Worm (Caenorhabditis elegans) whole organism, mixed stage, embryonic: ENCODE results near the gene srxa-8.

ENCODE experiments used
- M03D4.4 ChIP-seq: sonication (generic microtip); optimal IDR thresholded peaks from 2 replicates; lab custom pipeline; 2017; ENCODE audit warnings: mild to moderate bottlenecking, missing genetic modification characterization, missing compliant biosample characterization
- bed-3 ChIP-seq: fragments of 200-800 bp; sonication (Bioruptor generic); optimal IDR thresholded peaks from 3 replicates; lab custom pipeline; 2018; ENCODE audit warnings: mild to moderate bottlenecking, missing genetic modification characterization, moderate library complexity, missing compliant biosample characterization
- blmp-1 ChIP-seq: fragments of 150-350 bp; optimal IDR thresholded peaks from 2 replicates; lab custom pipeline; 2014; ENCODE audit warnings: missing biosample characterization, missing genetic modification characterization
- ceh-39 ChIP-seq: fragments of 150-350 bp; optimal IDR thresholded peaks from 2 replicates; lab custom pipeline; 2014; ENCODE audit warnings: missing biosample characterization, missing genetic modification characterization
- ceh-83 ChIP-seq: fragments of 200-800 bp; sonication (Bioruptor generic); optimal IDR thresholded peaks from 2 replicates; lab custom pipeline; 2018; ENCODE audit warnings: mild to moderate bottlenecking, missing genetic modification characterization, missing compliant biosample characterization
- ces-1 ChIP-seq: fragments of 150-350 bp; optimal IDR thresholded peaks from 2 replicates; lab custom pipeline; 2014; ENCODE audit warnings: missing biosample characterization, missing genetic modification reagents, missing genetic modification characterization
- drap-1 ChIP-seq: fragments of 200-800 bp; sonication (Bioruptor generic); optimal IDR thresholded peaks from 3 replicates; lab custom pipeline; 2018; ENCODE audit warnings: mild to moderate bottlenecking, missing genetic modification characterization, missing compliant biosample characterization
- elt-1 ChIP-seq: sonication (generic microtip); optimal IDR thresholded peaks from 2 replicates; lab custom pipeline; 2017; ENCODE audit warnings: missing genetic modification characterization, mild to moderate bottlenecking, missing compliant biosample characterization, antibody characterized with exemption, moderate library complexity, borderline replicate concordance; ENCODE audit not compliant: insufficient read depth
- elt-3 ChIP-seq: fragments of 150-350 bp; optimal IDR thresholded peaks from 2 replicates; lab custom pipeline; 2014; ENCODE audit warnings: missing biosample characterization, missing genetic modification characterization
- flh-1 ChIP-seq: fragments of 200-800 bp; sonication (Bioruptor generic); optimal IDR thresholded peaks from 2 replicates; lab custom pipeline; 2018; ENCODE audit warnings: mild to moderate bottlenecking, missing genetic modification characterization, moderate library complexity, missing compliant biosample characterization
- ham-2 ChIP-seq: fragments of 200-800 bp; sonication (Bioruptor generic); optimal IDR thresholded peaks from 2 replicates; lab custom pipeline; 2018; ENCODE audit warnings: mild to moderate bottlenecking, missing genetic modification characterization, missing compliant biosample characterization
- hlh-1 ChIP-seq: fragments of 150-350 bp; optimal IDR thresholded peaks from 2 replicates; lab custom pipeline; 2014; ENCODE audit warnings: missing biosample characterization, missing genetic modification reagents, missing genetic modification characterization
- lin-13 ChIP-seq: fragments of 150-350 bp; optimal IDR thresholded peaks from 2 replicates; lab custom pipeline; 2014; ENCODE audit warnings: missing biosample characterization, missing genetic modification characterization
- lin-32 ChIP-seq: fragments of 200-800 bp; sonication (Bioruptor generic); optimal IDR thresholded peaks from 2 replicates; lab custom pipeline; 2018; ENCODE audit warnings: mild to moderate bottlenecking, missing genetic modification characterization, missing compliant biosample characterization
- lsy-2 ChIP-seq: fragments of 150-350 bp; optimal IDR thresholded peaks from 2 replicates; lab custom pipeline; 2014; ENCODE audit warnings: missing biosample characterization, missing genetic modification characterization
- mab-5 ChIP-seq: fragments of 150-350 bp; optimal IDR thresholded peaks from 2 replicates; lab custom pipeline; 2014; ENCODE audit warnings: missing biosample characterization, missing genetic modification characterization
- mep-1 ChIP-seq: fragments of 150-350 bp; optimal IDR thresholded peaks from 2 replicates; lab custom pipeline; 2017; ENCODE audit warnings: missing biosample characterization, missing genetic modification reagents, missing genetic modification characterization, inconsistent platforms
- mls-2 ChIP-seq: sonication (generic microtip); optimal IDR thresholded peaks from 2 replicates; lab custom pipeline; 2016; ENCODE audit warnings: mild to moderate bottlenecking, missing genetic modification characterization, moderate library complexity, missing compliant biosample characterization
- nhr-12 ChIP-seq: fragments of 150-350 bp; optimal IDR thresholded peaks from 2 replicates; lab custom pipeline; 2014; ENCODE audit warnings: missing biosample characterization, missing genetic modification characterization
- nhr-2 ChIP-seq: fragments of 150-350 bp; optimal IDR thresholded peaks from 2 replicates; lab custom pipeline; 2014; ENCODE audit warnings: missing biosample characterization, missing genetic modification characterization
- nhr-28 ChIP-seq: fragments of 150-350 bp; optimal IDR thresholded peaks from 2 replicates; lab custom pipeline; 2014; ENCODE audit warnings: missing biosample characterization, missing genetic modification characterization
- nhr-76 ChIP-seq: sonication (generic microtip); optimal IDR thresholded peaks from 2 replicates; lab custom pipeline; 2017; ENCODE audit warnings: missing biosample characterization, missing genetic modification characterization
- pha-4 ChIP-seq: fragments of 150-350 bp; optimal IDR thresholded peaks from 2 replicates; lab custom pipeline; 2018; ENCODE audit warnings: missing biosample characterization, missing genetic modification reagents, missing genetic modification characterization
- sem-2 ChIP-seq: fragments of 200-800 bp; sonication (Bioruptor generic); optimal IDR thresholded peaks from 2 replicates; lab custom pipeline; 2018; ENCODE audit warnings: mild to moderate bottlenecking, missing genetic modification characterization, missing compliant biosample characterization
- snpc-4 ChIP-seq: fragments of 150-350 bp; optimal IDR thresholded peaks from 2 replicates; lab custom pipeline; 2014; ENCODE audit warnings: missing biosample characterization, missing genetic modification characterization
- sptf-1 ChIP-seq: sonication (generic microtip); optimal IDR thresholded peaks from 2 replicates; lab custom pipeline; 2017; ENCODE audit warnings: mild to moderate bottlenecking, missing genetic modification characterization, moderate library complexity, missing compliant biosample characterization
- tbx-8 ChIP-seq: fragments of 200-800 bp; sonication (Bioruptor generic); optimal IDR thresholded peaks from 2 replicates; lab custom pipeline; 2018; ENCODE audit warnings: mild to moderate bottlenecking, missing genetic modification characterization, moderate library complexity, missing compliant biosample characterization
- unc-120 ChIP-seq: sonication (generic microtip); optimal IDR thresholded peaks from 2 replicates; lab custom pipeline; 2017; ENCODE audit warnings: missing genetic modification characterization, missing compliant biosample characterization; ENCODE audit not compliant: poor library complexity, severe bottlenecking
- unc-39 ChIP-seq: fragments of 150-350 bp; optimal IDR thresholded peaks from 2 replicates; lab custom pipeline; 2014; ENCODE audit warnings: missing biosample characterization, missing genetic modification characterization
- unc-62 ChIP-seq: fragments of 150-350 bp; optimal IDR thresholded peaks from 2 replicates; lab custom pipeline; 2014; ENCODE audit warnings: missing biosample characterization, missing genetic modification reagents, missing genetic modification characterization
- zip-8 ChIP-seq: fragments of 150-350 bp; optimal IDR thresholded peaks from 2 replicates; lab custom pipeline; 2014; ENCODE audit warnings: missing biosample characterization, missing genetic modification characterization
- ztf-11 ChIP-seq: fragments of 150-350 bp; optimal IDR thresholded peaks from 2 replicates; lab custom pipeline; 2014; ENCODE audit warnings: missing biosample characterization, missing genetic modification characterization

Gene srxa-8

DNA sequence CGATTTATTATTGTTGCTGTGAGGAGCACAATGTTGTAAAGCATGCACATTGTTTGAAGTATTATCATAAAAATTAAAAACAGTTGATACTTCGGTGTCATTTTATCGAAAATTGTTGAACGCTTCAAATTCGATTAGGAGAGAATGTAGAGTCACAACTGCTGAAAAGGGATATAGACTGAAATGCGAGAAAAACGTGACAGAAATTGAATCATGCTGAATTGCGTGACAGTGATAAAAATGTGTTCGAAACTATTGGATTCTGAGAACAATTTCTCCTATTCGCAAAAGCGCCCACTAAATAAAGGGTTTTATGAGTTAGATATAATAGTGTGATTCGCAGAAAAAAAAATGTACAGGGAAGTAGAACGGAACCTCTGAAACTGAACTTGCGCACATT, at the start of gene srxa-8:
TSS of gene srxa-8 (minus strand) at position 101 of the 400 bp plus-strand sequence.
- TF ChIP-seq tbx-8, result no peak
- TF ChIP-seq lin-32 (GFP tag; lab: Kevin White, UChicago), result no peak
- no peak for TF ChIP-seq hlh-1 (tag; lab: Kevin White, UChicago)
- no peak for TF ChIP-seq bed-3 (GFP tag; lab: Kevin White, UChicago)
- no peak for TF ChIP-seq ham-2 (GFP tag; lab: Kevin White, UChicago)
- no peak for TF ChIP-seq mep-1
- no peak for TF ChIP-seq ces-1 (GFP tag; lab: Kevin White, UChicago)
- TF ChIP-seq ztf-11 (tag; lab: Kevin White, UChicago), result no peak
- TF ChIP-seq nhr-12 (tag; lab: Kevin White, UChicago), result no peak
- TF ChIP-seq unc-120 (tag; lab: Kevin White, UChicago), result no peak
- no peak for TF ChIP-seq drap-1 (GFP tag; lab: Kevin White, UChicago)

- TF ChIP-seq ceh-39 (tag; lab: Kevin White, UChicago), result no peak
- no peak for TF ChIP-seq pha-4 (tag; lab: Kevin White, UChicago)
- TF ChIP-seq zip-8, result no peak
- no peak for TF ChIP-seq snpc-4 (tag; lab: Kevin White, UChicago)
- no peak for TF ChIP-seq drap-1 (GFP tag; lab: Kevin White, UChicago)
- TF ChIP-seq nhr-28 (tag; lab: Kevin White, UChicago), result no peak
- no peak for TF ChIP-seq nhr-76 (tag; lab: Kevin White, UChicago)
Observed at ce11 chrX:13357673-13358072, 49.0 kb upstream of the srxa-8 start.

DNA sequence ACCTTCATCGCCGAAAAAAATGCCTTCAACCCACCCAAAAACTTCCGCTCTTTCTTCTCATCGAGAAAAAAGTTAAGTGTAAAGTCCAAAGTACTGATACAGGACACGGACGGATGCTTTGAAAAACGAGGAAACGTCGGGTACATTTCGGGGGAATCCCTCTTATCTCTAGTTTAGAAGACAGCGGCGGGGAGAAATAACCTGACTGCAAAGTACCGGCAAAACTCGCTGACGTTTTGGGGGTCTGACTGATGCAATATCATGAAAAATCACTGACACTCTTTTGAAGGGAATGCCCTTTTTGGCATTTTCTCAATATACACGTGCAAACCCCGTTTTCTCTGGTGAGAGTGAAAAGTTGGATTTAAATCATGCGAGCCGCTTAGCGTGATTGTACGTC, 47.8 kb upstream of the srxa-8 start:
- TF ChIP-seq flh-1 (GFP tag; lab: Kevin White, UChicago) (no peak), nhr-12 (tag; lab: Kevin White, UChicago) (no peak), tbx-8 (no peak), bed-3 (GFP tag; lab: Kevin White, UChicago) (no peak), mls-2 (tag; lab: Kevin White, UChicago) (no peak), ceh-83 (GFP tag; lab: Kevin White, UChicago) (no peak), lsy-2 (tag; lab: Kevin White, UChicago) (no peak), sptf-1 (tag; lab: Kevin White, UChicago) (no peak), zip-8 (no peak), mab-5 (tag; lab: Kevin White, UChicago) (no peak), ces-1 (GFP tag; lab: Kevin White, UChicago) (no peak), nhr-2 (tag; lab: Kevin White, UChicago) (no peak), ztf-11 (tag; lab: Kevin White, UChicago) (no peak), unc-120 (tag; lab: Kevin White, UChicago) (no peak), mep-1 (no peak), elt-1 (tag; lab: Kevin White, UChicago) (no peak), ceh-39 (tag; lab: Kevin White, UChicago) (no peak), blmp-1 (no peak), pha-4 (tag; lab: Kevin White, UChicago) (no peak)
- TF ChIP-seq, all 35 proteins: peak for 0

DNA sequence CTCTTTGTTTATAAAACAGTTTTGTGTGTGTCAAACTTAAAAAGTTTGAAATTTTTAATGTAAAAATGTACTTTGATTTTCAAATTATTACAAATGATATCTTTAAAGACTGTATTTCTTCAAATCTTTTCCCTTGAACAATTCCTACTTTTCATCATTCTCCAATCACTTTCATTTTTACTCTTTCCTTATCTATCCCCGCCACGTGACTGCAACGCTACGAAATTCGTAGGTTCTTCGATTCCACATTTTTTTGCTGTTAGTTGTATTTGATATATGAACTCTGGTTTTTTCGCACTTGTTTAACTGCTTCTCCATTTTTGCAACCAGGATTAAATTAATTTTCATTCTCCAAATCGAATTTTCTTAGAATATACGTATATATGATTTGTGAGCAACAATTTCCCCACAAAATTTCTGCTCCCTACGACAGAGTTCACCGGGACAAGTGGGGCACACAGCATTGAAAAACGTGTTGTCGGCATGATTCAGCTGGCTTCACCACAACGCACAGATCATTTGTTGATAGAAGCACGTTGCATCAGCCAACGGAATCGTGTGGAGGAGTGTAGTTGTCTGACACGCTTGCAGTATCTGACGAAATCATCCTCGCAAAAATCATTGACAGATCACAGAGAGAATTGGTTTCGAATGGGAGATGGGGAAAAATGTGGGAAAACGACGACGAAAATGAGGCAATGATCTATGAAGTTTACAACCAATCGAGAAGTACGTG, 46.2 kb upstream of the srxa-8 start:
- TF ChIP-seq mep-1 (no peak), lin-13 (no peak), sptf-1 (tag; lab: Kevin White, UChicago) (no peak), flh-1 (GFP tag; lab: Kevin White, UChicago) (no peak), pha-4 (tag; lab: Kevin White, UChicago) (no peak), ceh-83 (GFP tag; lab: Kevin White, UChicago) (no peak), elt-3 (tag; lab: Kevin White, UChicago) (no peak), ceh-39 (tag; lab: Kevin White, UChicago) (no peak), nhr-2 (tag; lab: Kevin White, UChicago) (no peak), snpc-4 (tag; lab: Kevin White, UChicago) (no peak), tbx-8 (no peak), M03D4.4 (tag; lab: Kevin White, UChicago) (no peak), unc-62 (no peak), unc-39 (tag; lab: Kevin White, UChicago) (no peak), nhr-28 (tag; lab: Kevin White, UChicago) (no peak), mab-5 (tag; lab: Kevin White, UChicago) (no peak), sem-2 (GFP tag; lab: Kevin White, UChicago) (no peak)
